Worm (Caenorhabditis elegans) whole organism, late embryonic: ENCODE results near the gene F33A8.7.

Source experiments
- ama-1 ChIP-seq: fragments of 150-350 bp; optimal IDR thresholded peaks from 2 replicates; lab custom pipeline; 2014
- ceh-6 ChIP-seq: fragments of 200-800 bp; sonication (Bioruptor generic); optimal IDR thresholded peaks from 2 replicates; lab custom pipeline; 2018; ENCODE audit warnings: mild to moderate bottlenecking, missing genetic modification characterization, missing compliant biosample characterization
- dve-1 ChIP-seq: sonication (generic microtip); optimal IDR thresholded peaks from 2 replicates; lab custom pipeline; 2017; ENCODE audit warnings: antibody characterized with exemption, mild to moderate bottlenecking, missing genetic modification characterization, missing compliant biosample characterization
- elt-2 ChIP-seq: sonication (generic microtip); optimal IDR thresholded peaks from 2 replicates; lab custom pipeline; 2016; ENCODE audit warnings: missing genetic modification reagents, missing genetic modification characterization, missing compliant biosample characterization
- hlh-30 ChIP-seq: sonication (generic microtip); optimal IDR thresholded peaks from 2 replicates; lab custom pipeline; 2017; ENCODE audit warnings: antibody characterized with exemption, missing genetic modification characterization, missing compliant biosample characterization; ENCODE audit not compliant: insufficient read depth
- mec-3 ChIP-seq: sonication (generic microtip); optimal IDR thresholded peaks from 2 replicates; lab custom pipeline; 2016; ENCODE audit warnings: borderline replicate concordance, missing genetic modification characterization, missing compliant biosample characterization
- npax-4 ChIP-seq: sonication (generic microtip); optimal IDR thresholded peaks from 2 replicates; lab custom pipeline; 2016; ENCODE audit warnings: missing genetic modification characterization, missing compliant biosample characterization
- pha-4 ChIP-seq: fragments of 150-350 bp; optimal IDR thresholded peaks from 2 replicates; lab custom pipeline; 2018; ENCODE audit warnings: missing biosample characterization, missing genetic modification reagents, missing genetic modification characterization
- pqm-1 ChIP-seq: sonication (generic microtip); optimal IDR thresholded peaks from 2 replicates; lab custom pipeline; 2016; ENCODE audit warnings: missing genetic modification characterization, missing compliant biosample characterization
- rnt-1 ChIP-seq: sonication (generic microtip); optimal IDR thresholded peaks from 2 replicates; lab custom pipeline; 2016; ENCODE audit warnings: missing genetic modification characterization, missing compliant biosample characterization

ce11 chrII:10989180-10989579, 36.3 kb downstream of the F33A8.7 start:
- no peak for TF ChIP-seq npax-4
- no peak for TF ChIP-seq pqm-1 (tag; lab: Kevin White, UChicago)
- no peak for TF ChIP-seq elt-2 (tag; lab: Kevin White, UChicago)
- TF ChIP-seq rnt-1 (tag; lab: Kevin White, UChicago): no peak
- TF ChIP-seq dve-1 (tag; lab: Kevin White, UChicago): no peak
- no peak for TF ChIP-seq hlh-30 (tag; lab: Kevin White, UChicago)
- no peak for TF ChIP-seq mec-3
- no peak for TF ChIP-seq pha-4 (tag; lab: Kevin White, UChicago)
- no peak for TF ChIP-seq ceh-6 (GFP tag; lab: Kevin White, UChicago)
- no peak for TF ChIP-seq ama-1 (lab: Kevin White, UChicago)
